Worm (Caenorhabditis elegans): Measurements from ENCODE around the gene osm-7.

DNA sequence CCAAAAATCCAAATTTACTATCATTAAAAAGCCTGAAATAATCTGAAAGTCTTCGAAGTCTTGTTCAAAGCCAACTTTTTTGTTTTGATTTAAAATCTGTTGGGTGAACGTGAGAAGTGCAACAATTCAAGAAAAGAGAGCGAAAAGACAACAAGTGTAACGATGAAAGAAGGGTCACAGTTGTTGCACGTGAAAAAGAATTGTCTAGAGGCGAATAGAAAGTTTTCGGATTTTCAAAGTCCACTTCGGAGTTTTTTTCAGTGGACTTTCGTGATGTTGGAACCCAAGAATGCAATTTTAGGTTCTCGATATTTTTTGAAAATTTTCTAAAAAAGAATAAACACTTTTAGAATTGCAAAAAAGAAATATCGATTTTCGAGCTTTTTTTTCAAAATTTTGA is 26.0 kb upstream of the osm-7 start:
- TF ChIP-seq klf-2 (GFP tag; conservative IDR thresholded peaks at IDR 0.05): no peak
- no peak for TF ChIP-seq med-1 (GFP tag; optimal IDR thresholded peaks at IDR 0.05; ENCODE audit: insufficient read depth)
- TF ChIP-seq ztf-29 (GFP tag; IDR thresholded peaks at IDR 0.05): no peak
- TF ChIP-seq flt-1 (GFP tag; IDR thresholded peaks at IDR 0.05): no peak
- no peak for TF ChIP-seq ref-1 (GFP tag; conservative IDR thresholded peaks at IDR 0.05)
- no peak for TF ChIP-seq tab-1 (GFP tag; IDR thresholded peaks at IDR 0.05)
- no peak for TF ChIP-seq ztf-23 (GFP tag; IDR thresholded peaks at IDR 0.05)
- no peak for TF ChIP-seq cog-1 (tag; optimal IDR thresholded peaks at IDR 0.05)

All from whole organism, midembryonic.